Fruit fly (Drosophila melanogaster): ENCODE data around the gene Ras64B.

The Ras64B gene

DNA sequence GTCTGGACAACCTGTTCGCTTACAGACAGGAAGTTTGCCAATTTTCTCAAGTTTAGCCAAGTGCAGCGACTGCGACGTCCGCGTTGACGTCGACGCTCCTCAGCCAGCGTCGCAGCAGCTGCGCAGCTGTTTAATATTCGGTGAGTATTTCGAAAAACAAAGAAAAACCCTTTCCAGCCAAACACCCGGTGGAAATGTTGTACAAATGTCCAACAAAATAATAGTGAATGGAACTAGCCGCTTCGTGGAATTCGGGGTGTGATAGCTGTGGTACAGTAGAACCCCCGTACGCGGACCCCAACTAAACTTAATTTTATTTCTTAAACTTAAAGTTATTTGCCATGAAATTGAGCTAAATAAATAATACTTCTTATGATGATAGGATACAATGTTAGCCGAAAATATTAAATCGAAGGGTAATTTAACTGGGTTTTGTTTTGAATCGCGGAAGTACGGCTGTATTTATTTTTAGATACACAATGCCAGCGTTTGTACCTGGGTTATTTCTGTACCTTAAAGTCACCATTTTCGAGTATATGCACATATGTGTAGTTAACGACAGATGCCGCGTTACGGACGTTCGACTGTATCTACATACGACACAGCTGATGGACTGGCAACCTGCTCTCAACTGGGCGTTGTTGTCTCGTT lies 29.9 kb upstream of the Ras64B start (continued):
- TF ChIP-seq CG9215 (GFP tag; IDR thresholded peaks at IDR 0.05) (peak; percentile 67), chif (GFP tag; optimal IDR thresholded peaks at IDR 0.05) (peak; percentile 61 to 68), CG1602 (GFP tag; optimal IDR thresholded peaks at IDR 0.05) (peak; percentile 63), vfl (GFP tag; optimal IDR thresholded peaks at IDR 0.05) (no peak), crc (GFP tag; optimal IDR thresholded peaks at IDR 0.05) (peak; percentile 74), CG14441 (GFP tag; IDR thresholded peaks at IDR 0.05) (peak; percentile 58), dysf (GFP tag; IDR thresholded peaks at IDR 0.05) (peak; percentile 80), zf30C (GFP tag; optimal IDR thresholded peaks at IDR 0.05) (no peak), Hr51 (GFP tag; optimal IDR thresholded peaks at IDR 0.05) (peak; percentile 51 to 82), CG3726 (GFP tag; IDR thresholded peaks at IDR 0.05) (no peak), ssp (GFP tag; IDR thresholded peaks at IDR 0.05) (peak; percentile 25; the same call in 1 of the 2 replicates), HLH54F (GFP tag; optimal IDR thresholded peaks at IDR 0.05) (peak; percentile 45), CG4424 (GFP tag; optimal IDR thresholded peaks at IDR 0.05) (peak; percentile 76), unpg (GFP tag; optimal IDR thresholded peaks at IDR 0.05) (peak; percentile 69), CG17385 (GFP tag; optimal IDR thresholded peaks at IDR 0.05) (peak; percentile 68), Dip2 (GFP tag; IDR thresholded peaks at IDR 0.05) (no peak), Atf-2 (GFP tag; optimal IDR thresholded peaks at IDR 0.05) (peak; percentile 65), Dbx (GFP tag; IDR thresholded peaks at IDR 0.05) (peak; percentile 62; the same call in 2 of the 3 replicates), salm (tag; optimal IDR thresholded peaks at IDR 0.05) (peak; percentile 46), hbn (GFP tag; IDR thresholded peaks at IDR 0.05; ENCODE audit: partially characterized antibody) (no peak), CG31388 (GFP tag; optimal IDR thresholded peaks at IDR 0.05) (peak; percentile 3), dm (GFP tag; optimal IDR thresholded peaks at IDR 0.05) (peak; percentile 26), amos (GFP tag; IDR thresholded peaks at IDR 0.05; ENCODE audit: partially characterized antibody) (no peak), Fer2 (tag; optimal IDR thresholded peaks at IDR 0.05) (peak; percentile 30), D19A (tag; optimal IDR thresholded peaks at IDR 0.05) (peak; percentile 74), phol (tag; optimal IDR thresholded peaks at IDR 0.05) (peak; percentile 81), D19B (GFP tag; optimal IDR thresholded peaks at IDR 0.05) (peak; percentile 60), Oaz (GFP tag; IDR thresholded peaks at IDR 0.05) (no peak), Xbp1 (GFP tag; optimal IDR thresholded peaks at IDR 0.05) (peak; percentile 72), CG7963 (GFP tag; IDR thresholded peaks at IDR 0.05; ENCODE audit: partially characterized antibody) (no peak), toy (GFP tag; IDR thresholded peaks at IDR 0.05) (no peak), CG16779 (GFP tag; IDR thresholded peaks at IDR 0.05) (no peak), Sox102F (GFP tag; optimal IDR thresholded peaks at IDR 0.05) (peak; percentile 74), CG3065 (GFP tag; optimal IDR thresholded peaks at IDR 0.05) (no peak), H2.0 (GFP tag; IDR thresholded peaks at IDR 0.05) (peak; percentile 33; the same call in 1 of the 2 replicates), sr (GFP tag; IDR thresholded peaks at IDR 0.05) (no peak), CG34422 (GFP tag; IDR thresholded peaks at IDR 0.05) (no peak), gce (GFP tag; IDR thresholded peaks at IDR 0.05) (0 out of 3 replicates have a peak, but pooled peaks have one; percentile 32), CG4730 (GFP tag; IDR thresholded peaks at IDR 0.05) (no peak), CG17328 (GFP tag; IDR thresholded peaks at IDR 0.05) (peak; percentile 49), croc (GFP tag; conservative IDR thresholded peaks at IDR 0.05) (peak; percentile 67), ab (GFP tag; optimal IDR thresholded peaks at IDR 0.05) (peak; percentile 33), Atf6 (GFP tag; IDR thresholded peaks at IDR 0.05) (peak; percentile 67), B-H2 (GFP tag; optimal IDR thresholded peaks at IDR 0.05) (no peak), CG8924 (tag; optimal IDR thresholded peaks at IDR 0.05) (peak; percentile 84), chn (GFP tag; optimal IDR thresholded peaks at IDR 0.05) (peak; percentile 58), ato (GFP tag; IDR thresholded peaks at IDR 0.05; ENCODE audit: partially characterized antibody) (no peak), unc-4 (GFP tag; IDR thresholded peaks at IDR 0.05; ENCODE audit: partially characterized antibody) (no peak), Rx (GFP tag; IDR thresholded peaks at IDR 0.05) (no peak), cg (GFP tag; optimal IDR thresholded peaks at IDR 0.05) (no peak)

Measured in whole organism, embryonic.